Worm (Caenorhabditis elegans) whole organism, late embryonic: Measurements from ENCODE around the gene ergi-1.

Experiments used
- F13H6.1 ChIP-seq: sonication (generic microtip); optimal IDR thresholded peaks from 2 replicates; lab custom pipeline; 2016; ENCODE audit warnings: missing genetic modification characterization, missing compliant biosample characterization
- K02D7.2 ChIP-seq: sonication (generic microtip); optimal IDR thresholded peaks from 2 replicates; lab custom pipeline; 2017; ENCODE audit warnings: mild to moderate bottlenecking, missing genetic modification characterization, missing compliant biosample characterization
- Y22D7AL.16 ChIP-seq: sonication (generic microtip); optimal IDR thresholded peaks from 2 replicates; lab custom pipeline; 2016; ENCODE audit warnings: missing genetic modification characterization, missing compliant biosample characterization
- ahr-1 ChIP-seq: sonication (generic microtip); optimal IDR thresholded peaks from 2 replicates; lab custom pipeline; 2016; ENCODE audit warnings: missing genetic modification characterization, missing compliant biosample characterization
- ama-1 ChIP-seq: fragments of 150-350 bp; optimal IDR thresholded peaks from 2 replicates; lab custom pipeline; 2014
- ceh-18 ChIP-seq: sonication (generic microtip); optimal IDR thresholded peaks from 2 replicates; lab custom pipeline; 2016; ENCODE audit warnings: missing genetic modification characterization, missing compliant biosample characterization
- ceh-19 ChIP-seq: fragments of 200-800 bp; sonication (Bioruptor generic); optimal IDR thresholded peaks from 2 replicates; lab custom pipeline; 2018; ENCODE audit warnings: mild to moderate bottlenecking, missing genetic modification characterization, missing compliant biosample characterization
- ceh-2 ChIP-seq: sonication (generic microtip); optimal IDR thresholded peaks from 2 replicates; lab custom pipeline; 2016; ENCODE audit warnings: missing genotype, missing genetic modification characterization, missing compliant biosample characterization
- ceh-22 ChIP-seq: sonication (generic microtip); optimal IDR thresholded peaks from 2 replicates; lab custom pipeline; 2017; ENCODE audit warnings: missing biosample characterization, missing genetic modification characterization
- ceh-31 ChIP-seq: sonication (generic microtip); optimal IDR thresholded peaks from 2 replicates; lab custom pipeline; 2016; ENCODE audit warnings: missing genetic modification characterization, missing compliant biosample characterization
- ceh-6 ChIP-seq: fragments of 200-800 bp; sonication (Bioruptor generic); optimal IDR thresholded peaks from 2 replicates; lab custom pipeline; 2018; ENCODE audit warnings: mild to moderate bottlenecking, missing genetic modification characterization, missing compliant biosample characterization
- ceh-9 ChIP-seq: sonication (generic microtip); optimal IDR thresholded peaks from 2 replicates; lab custom pipeline; 2016; ENCODE audit warnings: mild to moderate bottlenecking, missing genetic modification characterization, inconsistent platforms, missing compliant biosample characterization
- che-1 ChIP-seq: sonication (generic microtip); optimal IDR thresholded peaks from 2 replicates; lab custom pipeline; 2016; ENCODE audit warnings: mild to moderate bottlenecking, missing genetic modification characterization, missing compliant biosample characterization
- dmd-4 ChIP-seq: sonication (generic microtip); optimal IDR thresholded peaks from 2 replicates; lab custom pipeline; 2016; ENCODE audit warnings: borderline replicate concordance, missing genetic modification characterization, missing compliant biosample characterization
- elt-2 ChIP-seq: sonication (generic microtip); optimal IDR thresholded peaks from 2 replicates; lab custom pipeline; 2016; ENCODE audit warnings: missing genetic modification reagents, missing genetic modification characterization, missing compliant biosample characterization
- elt-4 ChIP-seq: sonication (generic microtip); optimal IDR thresholded peaks from 2 replicates; lab custom pipeline; 2016; ENCODE audit warnings: missing genetic modification characterization, missing compliant biosample characterization
- ets-4 ChIP-seq: sonication (generic microtip); optimal IDR thresholded peaks from 2 replicates; lab custom pipeline; 2016; ENCODE audit warnings: missing genetic modification characterization, missing compliant biosample characterization
- eyg-1 ChIP-seq: sonication (generic microtip); optimal IDR thresholded peaks from 2 replicates; lab custom pipeline; 2016; ENCODE audit warnings: missing genotype, missing genetic modification characterization, missing compliant biosample characterization
- fax-1 ChIP-seq: sonication (generic microtip); optimal IDR thresholded peaks from 2 replicates; lab custom pipeline; 2016; ENCODE audit warnings: missing genotype, missing genetic modification characterization, missing compliant biosample characterization
- fkh-10 ChIP-seq: fragments of 150-350 bp; optimal IDR thresholded peaks from 2 replicates; lab custom pipeline; 2014; ENCODE audit warnings: missing biosample characterization, missing genetic modification reagents, missing genetic modification characterization
- gmeb-2 ChIP-seq: sonication (generic microtip); optimal IDR thresholded peaks from 2 replicates; lab custom pipeline; 2016; ENCODE audit warnings: missing genetic modification characterization, inconsistent platforms, missing compliant biosample characterization
- hlh-13 ChIP-seq: fragments of 200-800 bp; sonication (Bioruptor generic); optimal IDR thresholded peaks from 2 replicates; lab custom pipeline; 2018; ENCODE audit warnings: mild to moderate bottlenecking, missing genetic modification characterization, missing compliant biosample characterization
- hlh-15 ChIP-seq: sonication (generic microtip); optimal IDR thresholded peaks from 2 replicates; lab custom pipeline; 2016; ENCODE audit warnings: missing genetic modification characterization, missing compliant biosample characterization
- hlh-30 ChIP-seq: sonication (generic microtip); optimal IDR thresholded peaks from 2 replicates; lab custom pipeline; 2017; ENCODE audit warnings: antibody characterized with exemption, missing genetic modification characterization, missing compliant biosample characterization; ENCODE audit not compliant: insufficient read depth
- hlh-6 ChIP-seq: sonication (generic microtip); optimal IDR thresholded peaks from 2 replicates; lab custom pipeline; 2016; ENCODE audit warnings: missing genotype, missing genetic modification characterization, missing compliant biosample characterization
- hlh-8 ChIP-seq: sonication (generic microtip); optimal IDR thresholded peaks from 2 replicates; lab custom pipeline; 2016; ENCODE audit warnings: missing genotype, missing genetic modification characterization, missing compliant biosample characterization
- lim-6 ChIP-seq: sonication (generic microtip); optimal IDR thresholded peaks from 2 replicates; lab custom pipeline; 2016; ENCODE audit warnings: missing genetic modification characterization, missing compliant biosample characterization
- madf-2 ChIP-seq: sonication (generic microtip); optimal IDR thresholded peaks from 2 replicates; lab custom pipeline; 2017; ENCODE audit warnings: missing genetic modification characterization, missing compliant biosample characterization
- mec-3 ChIP-seq: sonication (generic microtip); optimal IDR thresholded peaks from 2 replicates; lab custom pipeline; 2016; ENCODE audit warnings: borderline replicate concordance, missing genetic modification characterization, missing compliant biosample characterization
- nhr-11 ChIP-seq: fragments of 150-350 bp; optimal IDR thresholded peaks from 2 replicates; lab custom pipeline; 2014; ENCODE audit warnings: missing biosample characterization, missing genetic modification characterization
- nhr-232 ChIP-seq: sonication (generic microtip); optimal IDR thresholded peaks from 2 replicates; lab custom pipeline; 2016; ENCODE audit warnings: missing genetic modification characterization, missing compliant biosample characterization
- odd-2 ChIP-seq: sonication (generic microtip); optimal IDR thresholded peaks from 2 replicates; lab custom pipeline; 2017; ENCODE audit warnings: antibody characterized with exemption, mild to moderate bottlenecking, missing genetic modification characterization, missing compliant biosample characterization
- pag-3 ChIP-seq: sonication (generic microtip); optimal IDR thresholded peaks from 2 replicates; lab custom pipeline; 2016; ENCODE audit warnings: missing compliant biosample characterization, missing genetic modification characterization, borderline replicate concordance
- pat-9 ChIP-seq: fragments of 200-800 bp; sonication (Bioruptor generic); optimal IDR thresholded peaks from 2 replicates; lab custom pipeline; 2018; ENCODE audit warnings: mild to moderate bottlenecking, missing genetic modification characterization, moderate library complexity, missing compliant biosample characterization
- pha-2 ChIP-seq: sonication (generic microtip); optimal IDR thresholded peaks from 2 replicates; lab custom pipeline; 2017; ENCODE audit warnings: mild to moderate bottlenecking, missing genetic modification characterization, missing compliant biosample characterization
- pha-4 ChIP-seq: fragments of 150-350 bp; optimal IDR thresholded peaks from 2 replicates; lab custom pipeline; 2018; ENCODE audit warnings: missing biosample characterization, missing genetic modification reagents, missing genetic modification characterization
- pqm-1 ChIP-seq: sonication (generic microtip); optimal IDR thresholded peaks from 2 replicates; lab custom pipeline; 2016; ENCODE audit warnings: missing genetic modification characterization, missing compliant biosample characterization
- pros-1 ChIP-seq: fragments of 150-350 bp; optimal IDR thresholded peaks from 2 replicates; lab custom pipeline; 2014; ENCODE audit warnings: missing biosample characterization, missing genetic modification reagents, missing genetic modification characterization
- ref-2 ChIP-seq: sonication (generic microtip); optimal IDR thresholded peaks from 2 replicates; lab custom pipeline; 2016; ENCODE audit warnings: missing genetic modification characterization, missing compliant biosample characterization
- rnt-1 ChIP-seq: sonication (generic microtip); optimal IDR thresholded peaks from 2 replicates; lab custom pipeline; 2016; ENCODE audit warnings: missing genetic modification characterization, missing compliant biosample characterization
- tbx-7 ChIP-seq: sonication (generic microtip); optimal IDR thresholded peaks from 2 replicates; lab custom pipeline; 2016; ENCODE audit warnings: missing genotype, missing genetic modification characterization, missing compliant biosample characterization
- unc-42 ChIP-seq: sonication (generic microtip); optimal IDR thresholded peaks from 2 replicates; lab custom pipeline; 2016; ENCODE audit warnings: missing genotype, missing genetic modification characterization, missing compliant biosample characterization
- unc-86 ChIP-seq: sonication (generic microtip); optimal IDR thresholded peaks from 2 replicates; lab custom pipeline; 2016; ENCODE audit warnings: missing genetic modification characterization, missing compliant biosample characterization
- zip-5 ChIP-seq: sonication (generic microtip); optimal IDR thresholded peaks from 2 replicates; lab custom pipeline; 2016; ENCODE audit warnings: missing genetic modification characterization, missing compliant biosample characterization

ergi-1 gene

ce11 chrX:2040877-2041276, 5.8 kb upstream of the ergi-1 start:
- TF ChIP-seq hlh-6, result no peak
- TF ChIP-seq mec-3 (tag; lab: Kevin White, UChicago), result no peak
- no peak for TF ChIP-seq dmd-4 (tag; lab: Kevin White, UChicago)
- TF ChIP-seq pros-1, result no peak
- no peak for TF ChIP-seq ets-4 (tag; lab: Kevin White, UChicago)
- TF ChIP-seq ama-1 (lab: Kevin White, UChicago), result no peak
- TF ChIP-seq lim-6 (tag; lab: Kevin White, UChicago), result no peak
- TF ChIP-seq eyg-1 (tag; lab: Kevin White, UChicago), result no peak
- TF ChIP-seq ceh-18 (tag; lab: Kevin White, UChicago), result no peak
- TF ChIP-seq ceh-22 (tag; lab: Kevin White, UChicago), result no peak
- TF ChIP-seq rnt-1 (tag; lab: Kevin White, UChicago), result no peak
- TF ChIP-seq unc-42 (tag; lab: Kevin White, UChicago), result no peak
- no peak for TF ChIP-seq elt-4 (tag; lab: Kevin White, UChicago)
- no peak for TF ChIP-seq fkh-10 (GFP tag; lab: Kevin White, UChicago)
- no peak for TF ChIP-seq ceh-6

ce11 chrX:2039358-2039757, 4.3 kb upstream of the ergi-1 start, which contains the start of gene smex-2:
TSS of gene smex-2 (minus strand) at chrX:2039458.
- no peak for TF ChIP-seq ref-2 (tag; lab: Kevin White, UChicago)
- no peak for TF ChIP-seq pat-9
- no peak for TF ChIP-seq ceh-19 (GFP tag; lab: Kevin White, UChicago)
- TF ChIP-seq Y22D7AL.16, result no peak
- TF ChIP-seq lim-6 (tag; lab: Kevin White, UChicago), result no peak
- TF ChIP-seq rnt-1 (tag; lab: Kevin White, UChicago), result no peak
- no peak for TF ChIP-seq ceh-9 (tag; lab: Kevin White, UChicago)
- no peak for TF ChIP-seq eyg-1 (tag; lab: Kevin White, UChicago)
- TF ChIP-seq ceh-18 (tag; lab: Kevin White, UChicago), result no peak
- TF ChIP-seq hlh-15 (tag; lab: Kevin White, UChicago), result no peak
- TF ChIP-seq che-1, result no peak
- no peak for TF ChIP-seq F13H6.1
- no peak for TF ChIP-seq nhr-11
- no peak for TF ChIP-seq ceh-22 (tag; lab: Kevin White, UChicago)
- TF ChIP-seq pag-3 (tag; lab: Kevin White, UChicago), result no peak
- TF ChIP-seq ceh-31 (tag; lab: Kevin White, UChicago), result no peak
- TF ChIP-seq, all 69 proteins: peak for 0

- no peak for TF ChIP-seq mec-3 (tag; lab: Kevin White, UChicago)
- TF ChIP-seq hlh-8 (tag; lab: Kevin White, UChicago), result no peak
- no peak for TF ChIP-seq ceh-31 (tag; lab: Kevin White, UChicago)
- no peak for TF ChIP-seq unc-86 (tag; lab: Kevin White, UChicago)
- no peak for TF ChIP-seq pha-2 (tag; lab: Kevin White, UChicago)
- TF ChIP-seq elt-2 (tag; lab: Kevin White, UChicago), result no peak
- no peak for TF ChIP-seq gmeb-2 (tag; lab: Kevin White, UChicago)
- TF ChIP-seq unc-42 (tag; lab: Kevin White, UChicago), result no peak
- no peak for TF ChIP-seq ceh-9 (tag; lab: Kevin White, UChicago)
- TF ChIP-seq, all 69 proteins: peak for 0
Observed at ce11 chrX:2031414-2031813, 3.7 kb downstream of the ergi-1 start, which contains the start of gene Y102A11A.5. TSS of gene Y102A11A.5 (minus strand) at chrX:2031588.

- TF ChIP-seq tbx-7 (no peak), zip-5 (tag; lab: Kevin White, UChicago) (no peak), hlh-13 (no peak), fax-1 (tag; lab: Kevin White, UChicago) (no peak), K02D7.2 (tag; lab: Kevin White, UChicago) (no peak), ceh-19 (GFP tag; lab: Kevin White, UChicago) (no peak), lim-6 (tag; lab: Kevin White, UChicago) (no peak), ahr-1 (tag; lab: Kevin White, UChicago) (no peak), ceh-6 (no peak), ceh-2 (tag; lab: Kevin White, UChicago) (no peak), hlh-30 (no peak), nhr-232 (tag; lab: Kevin White, UChicago) (no peak), odd-2 (tag; lab: Kevin White, UChicago) (no peak), pha-4 (tag; lab: Kevin White, UChicago) (no peak), mec-3 (tag; lab: Kevin White, UChicago) (no peak), pqm-1 (no peak), hlh-15 (tag; lab: Kevin White, UChicago) (no peak), madf-2 (tag; lab: Kevin White, UChicago) (no peak), ceh-18 (tag; lab: Kevin White, UChicago) (no peak), F13H6.1 (no peak)
Observed at ce11 chrX:2030871-2031270, 4.2 kb downstream of the ergi-1 start.
